Worm (Caenorhabditis elegans) whole organism, midembryonic: ENCODE data around the gene F46F5.1.
A peak's percentile ranks its signal among the peaks of the same experiment; 100 is the strongest.

ENCODE experiments used
- T22C8.4 ChIP-seq: fragments of 200-800 bp; sonication (Bioruptor generic); IDR thresholded peaks from 2 replicates; pipeline ENCODE4 v1.3.6; 2022; ENCODE audit warnings: missing genetic modification characterization, missing compliant biosample characterization
- cog-1 ChIP-seq: sonication (generic microtip); optimal IDR thresholded peaks from 2 replicates; lab custom pipeline; 2016; ENCODE audit warnings: missing genetic modification characterization, missing compliant biosample characterization
- flt-1 ChIP-seq: fragments of 200-800 bp; sonication (Bioruptor generic); IDR thresholded peaks from 2 replicates; pipeline ENCODE4 v1.3.6; 2022; ENCODE audit warnings: missing genetic modification characterization, missing compliant biosample characterization
- klf-2 ChIP-seq: fragments of 200-800 bp; sonication (Bioruptor generic); conservative IDR thresholded peaks from 2 replicates; pipeline ENCODE4 v1.3.6; 2022; ENCODE audit warnings: missing genetic modification reagents, missing genetic modification characterization, missing compliant biosample characterization
- med-1 ChIP-seq: sonication (generic microtip); optimal IDR thresholded peaks from 2 replicates; lab custom pipeline; 2017; ENCODE audit warnings: missing genetic modification characterization, mild to moderate bottlenecking, missing compliant biosample characterization, antibody characterized with exemption, missing genetic modification reagents; ENCODE audit not compliant: insufficient read depth
- ref-1 ChIP-seq: fragments of 200-800 bp; sonication (Bioruptor generic); conservative IDR thresholded peaks from 2 replicates; pipeline ENCODE4 v1.3.6; 2022; ENCODE audit warnings: missing genetic modification reagents, missing genetic modification characterization, missing compliant biosample characterization
- tab-1 ChIP-seq: fragments of 200-800 bp; sonication (Bioruptor generic); IDR thresholded peaks from 2 replicates; pipeline ENCODE4 v1.3.6; 2022; ENCODE audit warnings: missing genetic modification characterization, missing compliant biosample characterization
- ztf-23 ChIP-seq: fragments of 200-800 bp; sonication (Bioruptor generic); IDR thresholded peaks from 2 replicates; pipeline ENCODE4 v1.3.6; 2022; ENCODE audit warnings: missing genetic modification reagents, missing genetic modification characterization, missing compliant biosample characterization
- ztf-29 ChIP-seq: fragments of 200-800 bp; sonication (Bioruptor generic); IDR thresholded peaks from 2 replicates; pipeline ENCODE4 v1.3.6; 2022; ENCODE audit warnings: missing genetic modification reagents, missing genetic modification characterization, missing compliant biosample characterization

Gene F46F5.1

ce11 chrII:773830-774229, 17.9 kb downstream of the F46F5.1 start:
- TF ChIP-seq T22C8.4 (GFP tag; lab: Robert Waterston, UW): no peak
- no peak for TF ChIP-seq ref-1 (GFP tag; lab: Robert Waterston, UW)
- TF ChIP-seq ztf-23: no peak
- no peak for TF ChIP-seq flt-1 (GFP tag; lab: Robert Waterston, UW)

- no peak for TF ChIP-seq ztf-23
- TF ChIP-seq ztf-29 (GFP tag; lab: Robert Waterston, UW): no peak
- TF ChIP-seq med-1 (GFP tag; lab: Kevin White, UChicago): no peak
- no peak for TF ChIP-seq T22C8.4 (GFP tag; lab: Robert Waterston, UW)
- no peak for TF ChIP-seq tab-1
- no peak for TF ChIP-seq cog-1 (tag; lab: Kevin White, UChicago)
- no peak for TF ChIP-seq ref-1 (GFP tag; lab: Robert Waterston, UW)
- TF ChIP-seq klf-2: no peak
- no peak for TF ChIP-seq flt-1 (GFP tag; lab: Robert Waterston, UW)
Measured at ce11 chrII:770253-770652, 21.5 kb downstream of the F46F5.1 start, which contains the start of gene C08G5.6. Gene C08G5.6 (plus strand): TSS chrII:770553.

ce11 chrII:769250-769649, 22.5 kb downstream of the F46F5.1 start:
- TF ChIP-seq flt-1 (GFP tag; lab: Robert Waterston, UW): no peak
- TF ChIP-seq tab-1: no peak
- TF ChIP-seq ztf-23: no peak
- no peak for TF ChIP-seq ref-1 (GFP tag; lab: Robert Waterston, UW)
- TF ChIP-seq klf-2: no peak
- no peak for TF ChIP-seq med-1 (GFP tag; lab: Kevin White, UChicago)

ce11 chrII:765219-765618, 26.5 kb downstream of the F46F5.1 start, which contains the start of gene C08G5.7:
Gene C08G5.7 (minus strand): TSS chrII:765319.
- TF ChIP-seq ref-1 (GFP tag; lab: Robert Waterston, UW) (no peak), T22C8.4 (GFP tag; lab: Robert Waterston, UW) (no peak), flt-1 (GFP tag; lab: Robert Waterston, UW) (no peak), med-1 (GFP tag; lab: Kevin White, UChicago) (no peak), klf-2 (no peak), ztf-29 (GFP tag; lab: Robert Waterston, UW) (no peak), cog-1 (tag; lab: Kevin White, UChicago) (no peak), ztf-23 (no peak), tab-1 (no peak)

ce11 chrII:764385-764784, 27.3 kb downstream of the F46F5.1 start:
- no peak for TF ChIP-seq T22C8.4 (GFP tag; lab: Robert Waterston, UW)
- no peak for TF ChIP-seq klf-2
- no peak for TF ChIP-seq ref-1 (GFP tag; lab: Robert Waterston, UW)
- TF ChIP-seq ztf-23: no peak
- no peak for TF ChIP-seq tab-1
- TF ChIP-seq med-1 (GFP tag; lab: Kevin White, UChicago): no peak

ce11 chrII:762942-763341, 28.8 kb downstream of the F46F5.1 start:
- TF ChIP-seq flt-1 (GFP tag; lab: Robert Waterston, UW): no peak

- TF ChIP-seq cog-1 (tag; lab: Kevin White, UChicago) (no peak), klf-2 (no peak), flt-1 (GFP tag; lab: Robert Waterston, UW) (no peak), T22C8.4 (GFP tag; lab: Robert Waterston, UW) (no peak), tab-1 (no peak), ztf-29 (GFP tag; lab: Robert Waterston, UW) (no peak), ztf-23 (no peak), med-1 (GFP tag; lab: Kevin White, UChicago) (no peak), ref-1 (GFP tag; lab: Robert Waterston, UW) (no peak)
Measured at ce11 chrII:760276-760675, 31.5 kb downstream of the F46F5.1 start.

- no peak for TF ChIP-seq tab-1
- no peak for TF ChIP-seq med-1 (GFP tag; lab: Kevin White, UChicago)
Measured at ce11 chrII:759788-760187, 31.9 kb downstream of the F46F5.1 start.

DNA sequence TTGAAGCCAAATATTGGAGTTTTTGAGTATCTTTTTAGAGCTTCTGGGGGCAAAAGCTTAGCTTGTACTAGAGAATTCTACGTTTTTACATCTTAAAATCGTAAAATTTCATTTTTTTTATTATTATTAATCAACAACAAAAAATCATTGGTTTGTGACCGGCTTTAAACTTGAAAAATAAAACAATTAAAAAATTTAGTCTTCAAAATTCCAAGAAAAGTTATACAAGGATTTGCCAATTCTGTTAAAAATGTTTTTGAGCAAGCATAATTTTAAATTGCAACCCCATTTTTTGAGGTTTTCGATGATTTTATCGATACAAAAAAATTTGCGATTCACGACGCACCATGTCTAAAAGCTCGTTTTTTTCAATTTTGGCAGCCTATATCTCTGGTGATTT, 34.5 kb downstream of the F46F5.1 start:
- TF ChIP-seq klf-2: no peak
- no peak for TF ChIP-seq med-1 (GFP tag; lab: Kevin White, UChicago)
- TF ChIP-seq ref-1 (GFP tag; lab: Robert Waterston, UW): no peak
- no peak for TF ChIP-seq tab-1
- no peak for TF ChIP-seq ztf-29 (GFP tag; lab: Robert Waterston, UW)
- TF ChIP-seq ztf-23: no peak
- TF ChIP-seq T22C8.4 (GFP tag; lab: Robert Waterston, UW): no peak
- TF ChIP-seq cog-1 (tag; lab: Kevin White, UChicago): no peak
- no peak for TF ChIP-seq flt-1 (GFP tag; lab: Robert Waterston, UW)

ce11 chrII:756161-756560, 35.6 kb downstream of the F46F5.1 start:
- TF ChIP-seq T22C8.4 (GFP tag; lab: Robert Waterston, UW) (peak; percentile 65), ztf-23 (no peak), ref-1 (GFP tag; lab: Robert Waterston, UW) (no peak), ztf-29 (GFP tag; lab: Robert Waterston, UW) (no peak)

- TF ChIP-seq ref-1 (GFP tag; lab: Robert Waterston, UW) (no peak), tab-1 (no peak), ztf-29 (GFP tag; lab: Robert Waterston, UW) (no peak), klf-2 (no peak), flt-1 (GFP tag; lab: Robert Waterston, UW) (no peak), med-1 (GFP tag; lab: Kevin White, UChicago) (no peak), cog-1 (tag; lab: Kevin White, UChicago) (no peak), T22C8.4 (GFP tag; lab: Robert Waterston, UW) (no peak)
Measured at ce11 chrII:754971-755370, 36.8 kb downstream of the F46F5.1 start.
